Worm (Caenorhabditis elegans) whole organism, midembryonic: ENCODE data around the gene osg-1.

Experiments used
- T22C8.4 ChIP-seq: fragments of 200-800 bp; sonication (Bioruptor generic); IDR thresholded peaks from 2 replicates; pipeline ENCODE4 v1.3.6; 2022; ENCODE audit warnings: missing genetic modification characterization, missing compliant biosample characterization
- cog-1 ChIP-seq: sonication (generic microtip); optimal IDR thresholded peaks from 2 replicates; lab custom pipeline; 2016; ENCODE audit warnings: missing genetic modification characterization, missing compliant biosample characterization
- flt-1 ChIP-seq: fragments of 200-800 bp; sonication (Bioruptor generic); IDR thresholded peaks from 2 replicates; pipeline ENCODE4 v1.3.6; 2022; ENCODE audit warnings: missing genetic modification characterization, missing compliant biosample characterization
- klf-2 ChIP-seq: fragments of 200-800 bp; sonication (Bioruptor generic); conservative IDR thresholded peaks from 2 replicates; pipeline ENCODE4 v1.3.6; 2022; ENCODE audit warnings: missing genetic modification reagents, missing genetic modification characterization, missing compliant biosample characterization
- med-1 ChIP-seq: sonication (generic microtip); optimal IDR thresholded peaks from 2 replicates; lab custom pipeline; 2017; ENCODE audit warnings: missing genetic modification characterization, mild to moderate bottlenecking, missing compliant biosample characterization, antibody characterized with exemption, missing genetic modification reagents; ENCODE audit not compliant: insufficient read depth
- ref-1 ChIP-seq: fragments of 200-800 bp; sonication (Bioruptor generic); conservative IDR thresholded peaks from 2 replicates; pipeline ENCODE4 v1.3.6; 2022; ENCODE audit warnings: missing genetic modification reagents, missing genetic modification characterization, missing compliant biosample characterization
- tab-1 ChIP-seq: fragments of 200-800 bp; sonication (Bioruptor generic); IDR thresholded peaks from 2 replicates; pipeline ENCODE4 v1.3.6; 2022; ENCODE audit warnings: missing genetic modification characterization, missing compliant biosample characterization
- ztf-23 ChIP-seq: fragments of 200-800 bp; sonication (Bioruptor generic); IDR thresholded peaks from 2 replicates; pipeline ENCODE4 v1.3.6; 2022; ENCODE audit warnings: missing genetic modification reagents, missing genetic modification characterization, missing compliant biosample characterization
- ztf-29 ChIP-seq: fragments of 200-800 bp; sonication (Bioruptor generic); IDR thresholded peaks from 2 replicates; pipeline ENCODE4 v1.3.6; 2022; ENCODE audit warnings: missing genetic modification reagents, missing genetic modification characterization, missing compliant biosample characterization

osg-1 gene

ce11 chrIII:5464077-5464476 is 23.3 kb upstream of the osg-1 start, which contains the start of gene F48E8.2:
F48E8.2 (plus strand) TSS chrIII:5464377.
- TF ChIP-seq flt-1 (no peak), ztf-23 (GFP tag; lab: Robert Waterston, UW) (no peak), klf-2 (GFP tag; lab: Robert Waterston, UW) (no peak), med-1 (no peak)

ce11 chrIII:5464850-5465249 is 22.5 kb upstream of the osg-1 start:
- no peak for TF ChIP-seq ref-1 (GFP tag; lab: Robert Waterston, UW)
- no peak for TF ChIP-seq ztf-29 (GFP tag; lab: Robert Waterston, UW)
- TF ChIP-seq T22C8.4 (GFP tag; lab: Robert Waterston, UW), result no peak
- TF ChIP-seq med-1, result no peak

ce11 chrIII:5469090-5469489 is 18.3 kb upstream of the osg-1 start:
- TF ChIP-seq ztf-23 (GFP tag; lab: Robert Waterston, UW) (no peak), klf-2 (GFP tag; lab: Robert Waterston, UW) (no peak), cog-1 (no peak), T22C8.4 (GFP tag; lab: Robert Waterston, UW) (no peak), flt-1 (no peak), tab-1 (GFP tag; lab: Robert Waterston, UW) (no peak), ztf-29 (GFP tag; lab: Robert Waterston, UW) (no peak), med-1 (no peak), ref-1 (GFP tag; lab: Robert Waterston, UW) (no peak)

- TF ChIP-seq ztf-29 (GFP tag; lab: Robert Waterston, UW) (no peak), T22C8.4 (GFP tag; lab: Robert Waterston, UW) (no peak), ztf-23 (GFP tag; lab: Robert Waterston, UW) (no peak), klf-2 (GFP tag; lab: Robert Waterston, UW) (no peak), med-1 (no peak), tab-1 (GFP tag; lab: Robert Waterston, UW) (no peak), flt-1 (no peak), ref-1 (GFP tag; lab: Robert Waterston, UW) (no peak), cog-1 (no peak)
Observed at ce11 chrIII:5472693-5473092, 14.7 kb upstream of the osg-1 start.

ce11 chrIII:5474176-5474575 is 13.2 kb upstream of the osg-1 start, which contains the start of gene lon-1:
lon-1 (plus strand) TSS chrIII:5474476.
- no peak for TF ChIP-seq flt-1
- no peak for TF ChIP-seq ztf-29 (GFP tag; lab: Robert Waterston, UW)
- TF ChIP-seq klf-2 (GFP tag; lab: Robert Waterston, UW), result no peak
- TF ChIP-seq cog-1, result no peak
- no peak for TF ChIP-seq ref-1 (GFP tag; lab: Robert Waterston, UW)
- TF ChIP-seq T22C8.4 (GFP tag; lab: Robert Waterston, UW), result no peak
- no peak for TF ChIP-seq tab-1 (GFP tag; lab: Robert Waterston, UW)
- TF ChIP-seq ztf-23 (GFP tag; lab: Robert Waterston, UW), result no peak
- TF ChIP-seq med-1, result no peak

- TF ChIP-seq ref-1 (GFP tag; lab: Robert Waterston, UW) (no peak), T22C8.4 (GFP tag; lab: Robert Waterston, UW) (no peak), cog-1 (no peak), flt-1 (no peak), tab-1 (GFP tag; lab: Robert Waterston, UW) (no peak), ztf-29 (GFP tag; lab: Robert Waterston, UW) (no peak), klf-2 (GFP tag; lab: Robert Waterston, UW) (no peak), med-1 (no peak), ztf-23 (GFP tag; lab: Robert Waterston, UW) (no peak)
Observed at ce11 chrIII:5478011-5478410, 9.3 kb upstream of the osg-1 start, which contains the start of gene R02F2.10. R02F2.10 (plus strand) TSS chrIII:5478311.

- TF ChIP-seq klf-2 (GFP tag; lab: Robert Waterston, UW) (no peak), cog-1 (no peak), flt-1 (no peak), ref-1 (GFP tag; lab: Robert Waterston, UW) (no peak), T22C8.4 (GFP tag; lab: Robert Waterston, UW) (no peak), med-1 (no peak), tab-1 (GFP tag; lab: Robert Waterston, UW) (no peak), ztf-23 (GFP tag; lab: Robert Waterston, UW) (no peak), ztf-29 (GFP tag; lab: Robert Waterston, UW) (no peak)
Observed at ce11 chrIII:5478824-5479368, 8.5 kb upstream of the osg-1 start, which contains the start of the genes R02F2.6 and R02F2.5. R02F2.6 (minus strand) TSS chrIII:5478924. R02F2.5 (plus strand) TSS chrIII:5479318.

ce11 chrIII:5479493-5480167 is 7.7 kb upstream of the osg-1 start:
- TF ChIP-seq T22C8.4 (GFP tag; lab: Robert Waterston, UW) (peak; percentile 74), tab-1 (GFP tag; lab: Robert Waterston, UW) (no peak)

- no peak for TF ChIP-seq flt-1
- TF ChIP-seq ref-1 (GFP tag; lab: Robert Waterston, UW), result no peak
- TF ChIP-seq med-1, result no peak
- no peak for TF ChIP-seq T22C8.4 (GFP tag; lab: Robert Waterston, UW)
- TF ChIP-seq ztf-23 (GFP tag; lab: Robert Waterston, UW), result no peak
Observed at ce11 chrIII:5483738-5484315, 3.5 kb upstream of the osg-1 start, which contains the start of the genes R02F2.7 and R02F2.4. R02F2.7 (minus strand) TSS chrIII:5483773. R02F2.4 (plus strand) TSS chrIII:5484289.

- TF ChIP-seq ztf-23 (GFP tag; lab: Robert Waterston, UW) (no peak), cog-1 (no peak), klf-2 (GFP tag; lab: Robert Waterston, UW) (no peak), T22C8.4 (GFP tag; lab: Robert Waterston, UW) (no peak), ztf-29 (GFP tag; lab: Robert Waterston, UW) (no peak), med-1 (no peak)
Observed at ce11 chrIII:5486345-5486744, 1.0 kb upstream of the osg-1 start.
